Worm (Caenorhabditis elegans): ENCODE measurements around the gene cysl-4.

cysl-4 gene

DNA sequence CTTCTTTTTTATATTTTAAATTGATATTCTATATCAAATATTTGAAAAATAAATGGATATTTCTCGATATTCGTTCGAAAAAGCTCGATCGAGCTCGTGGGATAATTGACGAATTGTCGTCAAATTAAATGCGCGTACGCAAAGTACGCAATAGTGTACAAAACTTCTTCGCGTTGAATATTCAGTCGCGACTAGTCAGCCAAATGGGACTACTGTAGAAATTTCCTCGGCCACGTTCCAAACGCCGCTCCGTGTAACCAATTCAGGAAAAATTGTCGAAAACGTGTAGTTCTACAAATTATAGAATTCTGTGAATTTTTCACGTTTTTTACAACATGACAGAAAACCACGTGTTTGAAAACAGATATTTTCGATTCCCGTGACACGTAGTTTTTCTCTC, 3.7 kb downstream of the cysl-4 start:
- TF ChIP-seq gmeb-1 (tag; optimal IDR thresholded peaks at IDR 0.05) = peak; percentile 42
- TF ChIP-seq ztf-1 (GFP tag; conservative IDR thresholded peaks at IDR 0.05) = no peak
- no peak for TF ChIP-seq nhr-23 (tag; optimal IDR thresholded peaks at IDR 0.05)
- no peak for TF ChIP-seq nhr-237 (tag; optimal IDR thresholded peaks at IDR 0.05)
- no peak for TF ChIP-seq R02D3.7 (tag; optimal IDR thresholded peaks at IDR 0.05)
- no peak for TF ChIP-seq elt-1 (tag; optimal IDR thresholded peaks at IDR 0.05)
- no peak for TF ChIP-seq ZK546.5 (tag; optimal IDR thresholded peaks at IDR 0.05)
- TF ChIP-seq F13H6.1 (tag; optimal IDR thresholded peaks at IDR 0.05) = no peak
- TF ChIP-seq unc-39 (tag; optimal IDR thresholded peaks at IDR 0.05) = no peak
- TF ChIP-seq Y55F3AM.14 (GFP tag; optimal IDR thresholded peaks at IDR 0.05) = no peak
- TF ChIP-seq lin-13 (GFP tag; optimal IDR thresholded peaks at IDR 0.05) = no peak
- TF ChIP-seq mdl-1 (tag; optimal IDR thresholded peaks at IDR 0.05) = no peak
- no peak for TF ChIP-seq ztf-4 (tag; optimal IDR thresholded peaks at IDR 0.05)
- TF ChIP-seq nhr-129 (tag; optimal IDR thresholded peaks at IDR 0.05) = peak; percentile 66
- TF ChIP-seq sem-4 (tag; optimal IDR thresholded peaks at IDR 0.05) = no peak
- TF ChIP-seq blmp-1 (tag; optimal IDR thresholded peaks at IDR 0.05; ENCODE audit: insufficient read depth) = no peak
- TF ChIP-seq sma-9 (GFP tag; optimal IDR thresholded peaks at IDR 0.05) = peak; percentile 33
- no peak for TF ChIP-seq sma-9 (tag; optimal IDR thresholded peaks at IDR 0.05)
- no peak for TF ChIP-seq nhr-12 (tag; optimal IDR thresholded peaks at IDR 0.05)
- TF ChIP-seq snpc-4 (tag; optimal IDR thresholded peaks at IDR 0.05) = no peak
- TF ChIP-seq elt-3 (tag; optimal IDR thresholded peaks at IDR 0.05) = no peak
- TF ChIP-seq skn-1 (tag; optimal IDR thresholded peaks at IDR 0.05) = no peak
- TF ChIP-seq ceh-82 (tag; optimal IDR thresholded peaks at IDR 0.05) = no peak
- TF ChIP-seq sma-3 (GFP tag; optimal IDR thresholded peaks at IDR 0.05) = peak; percentile 68
- no peak for TF ChIP-seq lin-11 (tag; optimal IDR thresholded peaks at IDR 0.05)
- no peak for TF ChIP-seq alr-1 (tag; optimal IDR thresholded peaks at IDR 0.05)
- no peak for TF ChIP-seq nhr-11 (tag; optimal IDR thresholded peaks at IDR 0.05)
- no peak for TF ChIP-seq nhr-25 (tag; optimal IDR thresholded peaks at IDR 0.05)
- no peak for TF ChIP-seq unc-62 (GFP tag; optimal IDR thresholded peaks at IDR 0.05)
- TF ChIP-seq nhr-21 (tag; optimal IDR thresholded peaks at IDR 0.05) = peak; percentile 15
- TF ChIP-seq ztf-11 (tag; optimal IDR thresholded peaks at IDR 0.05) = no peak
- peak; percentile 9 for TF ChIP-seq C34F6.9 (tag; optimal IDR thresholded peaks at IDR 0.05)
- TF ChIP-seq egl-27 (tag; optimal IDR thresholded peaks at IDR 0.05) = no peak
- TF ChIP-seq nhr-10 (tag; optimal IDR thresholded peaks at IDR 0.05) = no peak
- TF ChIP-seq lsy-2 (tag; optimal IDR thresholded peaks at IDR 0.05) = peak; percentile 73 to 96
- TF ChIP-seq crh-2 (tag; optimal IDR thresholded peaks at IDR 0.05) = peak; percentile 1
- no peak for TF ChIP-seq nhr-6 (tag; optimal IDR thresholded peaks at IDR 0.05)
- TF ChIP-seq unc-55 (GFP tag; optimal IDR thresholded peaks at IDR 0.05) = peak; percentile 75
- TF ChIP-seq mbf-1 (tag; optimal IDR thresholded peaks at IDR 0.05) = no peak
- TF ChIP-seq aly-2 (tag; optimal IDR thresholded peaks at IDR 0.05) = no peak
- no peak for TF ChIP-seq fos-1 (tag; optimal IDR thresholded peaks at IDR 0.05)

ce11 chrV:2011777-2012176, 7.0 kb downstream of the cysl-4 start, which contains the start of gene F59A7.7:
Gene F59A7.7, plus strand, starts transcription at chrV:2012077.
- TF ChIP-seq lin-39 (tag; optimal IDR thresholded peaks at IDR 0.05) (no peak), ztf-1 (GFP tag; conservative IDR thresholded peaks at IDR 0.05) (no peak), alr-1 (tag; optimal IDR thresholded peaks at IDR 0.05) (no peak), ztf-11 (tag; optimal IDR thresholded peaks at IDR 0.05) (no peak), nhr-21 (tag; optimal IDR thresholded peaks at IDR 0.05) (no peak), nhr-25 (tag; optimal IDR thresholded peaks at IDR 0.05) (no peak), nhr-10 (tag; optimal IDR thresholded peaks at IDR 0.05) (no peak), Y55F3AM.14 (GFP tag; optimal IDR thresholded peaks at IDR 0.05) (no peak)

- TF ChIP-seq lsy-2 (tag; optimal IDR thresholded peaks at IDR 0.05) = no peak
These were observed 9.1 kb downstream of the cysl-4 start, which contains the start of gene F59A7.11 for ce11 chrV:2013824-2014223. Gene F59A7.11, minus strand, starts transcription at chrV:2013924.
